Worm (Caenorhabditis elegans): ENCODE results near the gene C17H12.3.

C17H12.3 gene

ce11 chrIV:6839091-6839522, 43.7 kb upstream of the C17H12.3 start (continued):
- TF ChIP-seq zip-2 (tag; optimal IDR thresholded peaks at IDR 0.05): peak; percentile 3
- TF ChIP-seq dmd-9 (GFP tag; IDR thresholded peaks at IDR 0.05): no peak
- peak; percentile 72 for TF ChIP-seq tra-1 (GFP tag; IDR thresholded peaks at IDR 0.05)
- no peak for TF ChIP-seq lin-39 (tag; optimal IDR thresholded peaks at IDR 0.05)
- TF ChIP-seq unc-62 (GFP tag; optimal IDR thresholded peaks at IDR 0.05 in 1 of 2): no peak
- no peak for TF ChIP-seq unc-62 (tag; optimal IDR thresholded peaks at IDR 0.05)
- TF ChIP-seq hmg-1.1 (GFP tag; IDR thresholded peaks at IDR 0.05): peak; percentile 79
- no peak for TF ChIP-seq F49E8.2 (tag; optimal IDR thresholded peaks at IDR 0.05; ENCODE audit: borderline replicate concordance)
- TF ChIP-seq R02D3.7 (tag; optimal IDR thresholded peaks at IDR 0.05): no peak
- TF ChIP-seq ctbp-1 (GFP tag; IDR thresholded peaks at IDR 0.05): peak; percentile 84
- peak; percentile 71 for TF ChIP-seq nhr-102 (tag; optimal IDR thresholded peaks at IDR 0.05)
- peak; percentile 38 for TF ChIP-seq F10B5.3 (tag; optimal IDR thresholded peaks at IDR 0.05)
- no peak for TF ChIP-seq egl-27 (tag; optimal IDR thresholded peaks at IDR 0.05)
- peak; percentile 85 for TF ChIP-seq nhr-11 (tag; optimal IDR thresholded peaks at IDR 0.05)
- peak; percentile 70 for TF ChIP-seq php-3 (GFP tag; IDR thresholded peaks at IDR 0.05)
- TF ChIP-seq mdl-1 (tag; optimal IDR thresholded peaks at IDR 0.05): peak; percentile 28 to 62
- TF ChIP-seq nhr-76 (tag; optimal IDR thresholded peaks at IDR 0.05): peak; percentile 56
- no peak for TF ChIP-seq Y5F2A.4 (GFP tag; optimal IDR thresholded peaks at IDR 0.05)
- peak; percentile 1 for TF ChIP-seq mes-2 (tag; optimal IDR thresholded peaks at IDR 0.05; ENCODE audit: poor library complexity, severe bottlenecking)
- TF ChIP-seq sdz-12 (GFP tag; optimal IDR thresholded peaks at IDR 0.05): no peak
- 0 out of 2 replicates have a peak, but pooled peaks have one; percentile 14 for TF ChIP-seq nhr-42 (GFP tag; IDR thresholded peaks at IDR 0.05)
- TF ChIP-seq egl-43 (GFP tag; IDR thresholded peaks at IDR 0.05): no peak
- TF ChIP-seq lin-1 (GFP tag; IDR thresholded peaks at IDR 0.05): 0 out of 2 replicates have a peak, but pooled peaks have one; percentile 37
- no peak for TF ChIP-seq arid-1 (GFP tag; conservative IDR thresholded peaks at IDR 0.05)
- no peak for TF ChIP-seq spr-3 (GFP tag; optimal IDR thresholded peaks at IDR 0.05)
- no peak; the same call in none of the 2 replicates for TF ChIP-seq T26A8.4 (GFP tag; IDR thresholded peaks at IDR 0.05)
- no peak for TF ChIP-seq ama-1 (optimal IDR thresholded peaks at IDR 0.05)
- TF ChIP-seq nhr-28 (tag; optimal IDR thresholded peaks at IDR 0.05): peak; percentile 67
- TF ChIP-seq lin-15B (tag; optimal IDR thresholded peaks at IDR 0.05): no peak
- TF ChIP-seq nhr-237 (tag; optimal IDR thresholded peaks at IDR 0.05): no peak
- no peak for TF ChIP-seq cey-2 (tag; optimal IDR thresholded peaks at IDR 0.05; ENCODE audit: borderline replicate concordance, insufficient read depth)
- TF ChIP-seq ces-1 (GFP tag; optimal IDR thresholded peaks at IDR 0.05): no peak
- no peak for TF ChIP-seq ceh-62 (tag; optimal IDR thresholded peaks at IDR 0.05)
- TF ChIP-seq skn-1 (tag; optimal IDR thresholded peaks at IDR 0.05): no peak
- TF ChIP-seq nhr-41 (GFP tag; IDR thresholded peaks at IDR 0.05): no peak
- no peak for TF ChIP-seq snpc-1.2 (GFP tag; IDR thresholded peaks at IDR 0.05)
- TF ChIP-seq unc-39 (tag; optimal IDR thresholded peaks at IDR 0.05): no peak
- no peak for TF ChIP-seq Y48G9A.11 (GFP tag; IDR thresholded peaks at IDR 0.05)
- no peak for TF ChIP-seq Y75B8A.6 (GFP tag; IDR thresholded peaks at IDR 0.05)
- no peak for TF ChIP-seq ceh-28 (tag; optimal IDR thresholded peaks at IDR 0.05)
- TF ChIP-seq daf-19 (GFP tag; conservative IDR thresholded peaks at IDR 0.05): no peak
- TF ChIP-seq lir-3 (tag; optimal IDR thresholded peaks at IDR 0.05): no peak
- TF ChIP-seq F37D6.2 (tag; optimal IDR thresholded peaks at IDR 0.05): peak; percentile 51
- no peak for TF ChIP-seq unc-130 (GFP tag; optimal IDR thresholded peaks at IDR 0.05)
- TF ChIP-seq ZK337.2 (GFP tag; IDR thresholded peaks at IDR 0.05): peak; percentile 98
- TF ChIP-seq Y105C5A.15 (GFP tag; IDR thresholded peaks at IDR 0.05): no peak
- no peak for TF ChIP-seq fos-1 (tag; optimal IDR thresholded peaks at IDR 0.05)
- no peak for TF ChIP-seq aly-2 (tag; optimal IDR thresholded peaks at IDR 0.05)
- TF ChIP-seq daf-12 (tag; optimal IDR thresholded peaks at IDR 0.05): no peak
- peak; percentile 96 for TF ChIP-seq hlh-11 (tag; optimal IDR thresholded peaks at IDR 0.05)
- TF ChIP-seq lin-38 (GFP tag; IDR thresholded peaks at IDR 0.05): peak; percentile 45; the same call in 1 of the 2 replicates
- TF ChIP-seq lim-7 (GFP tag; IDR thresholded peaks at IDR 0.05): no peak
